Worm (Caenorhabditis elegans) whole organism, L1 larva: Measurements from ENCODE around the gene F58E6.8.

Source experiments
- C16A3.4 ChIP-seq: fragments of 150-350 bp; optimal IDR thresholded peaks from 2 replicates; lab custom pipeline; 2014; ENCODE audit warnings: missing biosample characterization, missing genetic modification characterization
- F16B12.6 ChIP-seq: fragments of 150-350 bp; optimal IDR thresholded peaks from 2 replicates; lab custom pipeline; 2014; ENCODE audit warnings: missing biosample characterization, missing genetic modification characterization
- Y116A8C.19 ChIP-seq: sonication (generic microtip); optimal IDR thresholded peaks from 2 replicates; lab custom pipeline; 2016; ENCODE audit warnings: missing compliant biosample characterization, missing genetic modification characterization, borderline replicate concordance
- aha-1 ChIP-seq: fragments of 150-350 bp; optimal IDR thresholded peaks from 2 replicates; lab custom pipeline; 2014; ENCODE audit warnings: missing biosample characterization, missing genetic modification characterization
- alr-1 ChIP-seq: fragments of 200-800 bp; sonication (Bioruptor generic); optimal IDR thresholded peaks from 2 replicates; lab custom pipeline; 2018; ENCODE audit warnings: borderline replicate concordance, mild to moderate bottlenecking, missing genetic modification characterization, missing compliant biosample characterization
- aly-2 ChIP-seq: fragments of 150-350 bp; optimal IDR thresholded peaks from 2 replicates; lab custom pipeline; 2014; ENCODE audit warnings: missing biosample characterization, missing genetic modification characterization
- ama-1 ChIP-seq: fragments of 150-350 bp; optimal IDR thresholded peaks from 2 replicates; lab custom pipeline; 2014
- blmp-1 ChIP-seq: fragments of 150-350 bp; optimal IDR thresholded peaks from 2 replicates; lab custom pipeline; 2014; ENCODE audit warnings: missing biosample characterization, missing genetic modification characterization
- ceh-8 ChIP-seq: fragments of 200-800 bp; sonication (Bioruptor generic); optimal IDR thresholded peaks from 2 replicates; lab custom pipeline; 2018; ENCODE audit warnings: mild to moderate bottlenecking, missing genetic modification characterization, moderate library complexity, missing compliant biosample characterization
- ceh-82 ChIP-seq, 3 experiments: fragments of 150-350 bp in 1 of 3; sonication (generic microtip) in 2 of 3; optimal IDR thresholded peaks; 2 replicates each; lab custom pipeline; 2014 to 2017; ENCODE audit warnings: missing biosample characterization in 3 of 3, missing genetic modification characterization in 3 of 3
- ceh-90 ChIP-seq: sonication (generic microtip); optimal IDR thresholded peaks from 2 replicates; lab custom pipeline; 2016; ENCODE audit warnings: missing genetic modification characterization, missing compliant biosample characterization
- dsc-1 ChIP-seq: sonication (generic microtip); optimal IDR thresholded peaks from 2 replicates; lab custom pipeline; 2016; ENCODE audit warnings: mild to moderate bottlenecking, missing genetic modification characterization, missing compliant biosample characterization
- efl-1 ChIP-seq, 4 experiments: fragments of 150-350 bp; optimal IDR thresholded peaks in 3 of 4; peaks in 1 of 4; 1 replicate in 1 of 4; 2 replicates in 3 of 4; lab custom pipeline; 2014; ENCODE audit warnings: missing biosample characterization in 2 of 4, missing genetic modification characterization in 2 of 4, missing genetic modification reagents in 2 of 4
- efl-3 ChIP-seq: fragments of 200-800 bp; sonication (Bioruptor generic); optimal IDR thresholded peaks from 2 replicates; lab custom pipeline; 2018; ENCODE audit warnings: mild to moderate bottlenecking, missing genetic modification characterization, missing compliant biosample characterization
- egl-27 ChIP-seq, 2 experiments: fragments of 150-350 bp in 1 of 2; sonication (generic microtip); optimal IDR thresholded peaks; 3 replicates each; lab custom pipeline; 2017 to 2018; ENCODE audit warnings: missing biosample characterization in 2 of 2, missing genetic modification characterization in 2 of 2, missing genetic modification reagents in 2 of 2
- ets-5 ChIP-seq: fragments of 200-800 bp; sonication (Bioruptor generic); IDR thresholded peaks from 2 replicates; pipeline ENCODE4 v1.3.6; 2022; ENCODE audit warnings: missing genetic modification characterization, missing compliant biosample characterization
- fos-1 ChIP-seq: fragments of 150-350 bp; optimal IDR thresholded peaks from 2 replicates; lab custom pipeline; 2014; ENCODE audit warnings: missing biosample characterization, missing genetic modification characterization
- grh-1 ChIP-seq: fragments of 200-800 bp; sonication (Bioruptor generic); IDR thresholded peaks from 2 replicates; pipeline ENCODE4 v1.3.6; 2022; ENCODE audit warnings: missing genetic modification reagents, missing genetic modification characterization, missing compliant biosample characterization
- hpl-2 ChIP-seq: fragments of 150-350 bp; optimal IDR thresholded peaks from 2 replicates; lab custom pipeline; 2014; ENCODE audit warnings: missing biosample characterization, missing genetic modification reagents, missing genetic modification characterization
- irx-1 ChIP-seq: sonication (generic microtip); optimal IDR thresholded peaks from 2 replicates; lab custom pipeline; 2016; ENCODE audit warnings: missing genetic modification characterization, missing compliant biosample characterization
- isw-1 ChIP-seq: fragments of 200-800 bp; sonication (Bioruptor generic); IDR thresholded peaks from 2 replicates; pipeline ENCODE4 v1.3.6; 2022; ENCODE audit warnings: missing genetic modification characterization, missing compliant biosample characterization
- jun-1 ChIP-seq: fragments of 150-350 bp; optimal IDR thresholded peaks from 2 replicates; lab custom pipeline; 2014; ENCODE audit warnings: missing biosample characterization, missing genetic modification reagents, missing genetic modification characterization
- lin-15B ChIP-seq: fragments of 150-350 bp; sonication (generic microtip); optimal IDR thresholded peaks from 3 replicates; lab custom pipeline; 2014; ENCODE audit warnings: missing biosample characterization, missing genetic modification characterization
- lin-35 ChIP-seq, 2 experiments: fragments of 150-350 bp; optimal IDR thresholded peaks; 2 replicates each; lab custom pipeline; 2014; ENCODE audit warnings: missing biosample characterization in 2 of 2, missing genetic modification characterization in 2 of 2, missing genetic modification reagents in 2 of 2
- lin-39 ChIP-seq: fragments of 150-350 bp; optimal IDR thresholded peaks from 2 replicates; lab custom pipeline; 2014; ENCODE audit warnings: missing biosample characterization, missing genetic modification reagents, missing genetic modification characterization
- lir-3 ChIP-seq: sonication (generic microtip); optimal IDR thresholded peaks from 2 replicates; lab custom pipeline; 2016; ENCODE audit warnings: mild to moderate bottlenecking, missing genetic modification characterization, moderate library complexity, missing compliant biosample characterization; ENCODE audit not compliant: poor library complexity
- lsy-2 ChIP-seq, 2 experiments: fragments of 150-350 bp; optimal IDR thresholded peaks; 2 replicates each; lab custom pipeline; 2014; ENCODE audit warnings: missing biosample characterization in 2 of 2, missing genetic modification characterization in 2 of 2
- mab-9 ChIP-seq: fragments of 200-800 bp; sonication (Bioruptor generic); IDR thresholded peaks from 2 replicates; pipeline ENCODE4 v1.3.6; 2022; ENCODE audit warnings: missing genetic modification reagents, missing genetic modification characterization, missing compliant biosample characterization
- mdl-1 ChIP-seq, 2 experiments: fragments of 150-350 bp; optimal IDR thresholded peaks; 2 replicates each; lab custom pipeline; 2014 to 2017; ENCODE audit warnings: missing biosample characterization in 2 of 2, missing genetic modification characterization in 2 of 2, inconsistent platforms in 1 of 2
- nhr-19 ChIP-seq: fragments of 200-800 bp; sonication (Bioruptor generic); conservative IDR thresholded peaks from 2 replicates; pipeline ENCODE4 v1.3.6; 2022; ENCODE audit warnings: missing genetic modification characterization, missing compliant biosample characterization
- nhr-237 ChIP-seq: fragments of 150-350 bp; optimal IDR thresholded peaks from 2 replicates; lab custom pipeline; 2014; ENCODE audit warnings: missing biosample characterization, missing genetic modification characterization
- nhr-28 ChIP-seq: fragments of 150-350 bp; optimal IDR thresholded peaks from 2 replicates; lab custom pipeline; 2014; ENCODE audit warnings: missing biosample characterization, missing genetic modification characterization
- nhr-76 ChIP-seq: sonication (generic microtip); optimal IDR thresholded peaks from 2 replicates; lab custom pipeline; 2017; ENCODE audit warnings: missing biosample characterization, missing genetic modification characterization
- nhr-77 ChIP-seq: fragments of 150-350 bp; optimal IDR thresholded peaks from 2 replicates; lab custom pipeline; 2014; ENCODE audit warnings: missing biosample characterization, missing genetic modification characterization
- nhr-84 ChIP-seq: sonication (generic microtip); optimal IDR thresholded peaks from 2 replicates; lab custom pipeline; 2017; ENCODE audit warnings: missing biosample characterization, missing genetic modification characterization
- nhr-90 ChIP-seq: sonication (generic microtip); optimal IDR thresholded peaks from 2 replicates; lab custom pipeline; 2016; ENCODE audit warnings: mild to moderate bottlenecking, missing genetic modification characterization, missing compliant biosample characterization; ENCODE audit not compliant: poor library complexity
- pag-3 ChIP-seq: sonication (generic microtip); optimal IDR thresholded peaks from 2 replicates; lab custom pipeline; 2017; ENCODE audit warnings: missing genetic modification characterization, mild to moderate bottlenecking, missing compliant biosample characterization, antibody characterized with exemption, borderline replicate concordance; ENCODE audit not compliant: insufficient read depth
- rnt-1 ChIP-seq: sonication (generic microtip); optimal IDR thresholded peaks from 2 replicates; lab custom pipeline; 2016; ENCODE audit warnings: mild to moderate bottlenecking, missing genetic modification characterization, moderate library complexity, missing compliant biosample characterization
- skn-1 ChIP-seq: fragments of 150-350 bp; optimal IDR thresholded peaks from 2 replicates; lab custom pipeline; 2014; ENCODE audit warnings: missing biosample characterization, missing genetic modification characterization
- swsn-7 ChIP-seq: sonication (generic microtip); optimal IDR thresholded peaks from 2 replicates; lab custom pipeline; 2016; ENCODE audit warnings: missing genetic modification characterization, missing compliant biosample characterization
- tlp-1 ChIP-seq: fragments of 150-350 bp; optimal IDR thresholded peaks from 2 replicates; lab custom pipeline; 2014; ENCODE audit warnings: missing biosample characterization, missing genetic modification characterization
- unc-130 ChIP-seq: fragments of 150-350 bp; optimal IDR thresholded peaks from 2 replicates; lab custom pipeline; 2017; ENCODE audit warnings: missing biosample characterization, missing genetic modification characterization, inconsistent platforms
- unc-30 ChIP-seq: sonication (generic microtip); optimal IDR thresholded peaks from 2 replicates; lab custom pipeline; 2017; ENCODE audit warnings: missing biosample characterization, missing genetic modification characterization
- unc-86 ChIP-seq: sonication (generic microtip); optimal IDR thresholded peaks from 2 replicates; lab custom pipeline; 2016; ENCODE audit warnings: missing genetic modification characterization, missing compliant biosample characterization
- zag-1 ChIP-seq: fragments of 150-350 bp; optimal IDR thresholded peaks from 2 replicates; lab custom pipeline; 2014; ENCODE audit warnings: missing biosample characterization, missing genetic modification characterization
- zip-4 ChIP-seq: fragments of 200-800 bp; sonication (Bioruptor generic); optimal IDR thresholded peaks from 2 replicates; lab custom pipeline; 2018; ENCODE audit warnings: mild to moderate bottlenecking, missing genetic modification characterization, moderate library complexity, missing compliant biosample characterization
- ztf-11 ChIP-seq, 2 experiments: sonication (generic microtip); optimal IDR thresholded peaks; 2 replicates each; lab custom pipeline; 2016 to 2017; ENCODE audit warnings: missing genetic modification characterization in 2 of 2, missing biosample characterization in 1 of 2, missing compliant biosample characterization in 1 of 2
- ztf-4 ChIP-seq: fragments of 150-350 bp; optimal IDR thresholded peaks from 2 replicates; lab custom pipeline; 2014; ENCODE audit warnings: missing biosample characterization, missing genetic modification characterization

The F58E6.8 gene

DNA sequence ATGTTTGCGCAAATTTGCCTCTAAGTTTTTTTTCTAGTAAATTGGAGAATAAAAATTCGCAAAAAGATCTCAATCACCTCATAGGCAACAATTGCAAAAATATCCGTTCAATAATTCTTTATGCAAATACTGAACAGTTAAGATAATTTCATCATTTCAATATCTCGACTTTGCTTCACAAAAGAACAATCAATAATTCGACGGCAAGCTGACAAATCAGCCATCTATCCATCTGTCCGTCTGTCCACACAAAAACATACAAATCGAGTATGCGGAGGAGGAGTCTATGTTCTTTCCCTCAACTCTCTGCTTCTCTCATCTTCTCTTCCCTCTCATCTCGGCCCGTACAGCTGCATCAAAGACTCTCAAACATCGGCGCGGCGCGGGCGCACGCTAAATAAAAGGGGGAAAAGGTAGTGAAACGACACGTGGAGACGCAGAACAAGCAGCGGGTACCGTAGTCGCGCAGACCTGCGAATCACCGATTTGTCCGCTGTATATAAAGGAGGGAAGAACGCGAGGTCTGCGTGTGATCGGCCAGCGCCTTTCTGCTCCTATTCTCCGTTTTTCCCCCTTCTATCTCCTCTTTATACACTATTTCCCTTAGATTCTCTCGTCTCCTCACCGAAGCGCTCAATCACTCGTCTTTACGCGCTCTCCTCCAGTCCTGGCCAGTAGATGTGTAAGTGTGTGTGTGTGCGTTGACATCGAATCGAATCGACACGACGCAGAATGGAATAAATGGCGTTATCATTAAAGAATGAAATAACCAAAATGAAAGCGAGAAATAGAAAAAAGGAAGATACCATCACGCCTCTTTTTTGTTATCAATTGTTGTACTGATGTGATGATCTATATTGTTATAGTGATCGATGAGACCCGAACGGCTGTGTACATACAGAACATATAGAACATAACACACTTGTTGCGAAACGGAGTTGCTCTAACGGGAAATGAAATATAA is 24.6 kb downstream of the F58E6.8 start (continued):
- TF ChIP-seq dsc-1 (tag; lab: Kevin White, UChicago) = peak; percentile 91
- TF ChIP-seq swsn-7 = peak; percentile 98
- peak; percentile 94 for TF ChIP-seq nhr-77 (tag; lab: Kevin White, UChicago)
- peak; percentile 96 for TF ChIP-seq C16A3.4 (tag; lab: Kevin White, UChicago)
- TF ChIP-seq isw-1 (GFP tag; lab: Robert Waterston, UW) = peak; percentile 90
- peak; percentile 91 for TF ChIP-seq aly-2 (tag; lab: Kevin White, UChicago)
- peak; percentile 10 for TF ChIP-seq F16B12.6
- TF ChIP-seq nhr-76 (tag; lab: Kevin White, UChicago) = peak; percentile 92
- peak; percentile 88 for TF ChIP-seq ceh-8 (GFP tag; lab: Kevin White, UChicago)
- TF ChIP-seq lsy-2 (tag; optimal IDR thresholded peaks at IDR 0.05; lab: Kevin White, UChicago) = peak; percentile 95 to 99
- no peak for TF ChIP-seq alr-1 (tag; lab: Kevin White, UChicago)
- peak; percentile 89 for TF ChIP-seq nhr-90
- peak; percentile 84 to 96 for TF ChIP-seq egl-27 (tag; optimal IDR thresholded peaks at IDR 0.05; lab: Kevin White, UChicago)
- no peak for TF ChIP-seq Y116A8C.19 (tag; lab: Kevin White, UChicago)
- TF ChIP-seq grh-1 (GFP tag; lab: Robert Waterston, UW) = no peak; the same call in none of the 2 replicates
- TF ChIP-seq unc-86 (tag; lab: Kevin White, UChicago) = peak; percentile 96
- no peak for TF ChIP-seq unc-30 (tag; lab: Kevin White, UChicago)
- TF ChIP-seq zag-1 (tag; lab: Kevin White, UChicago) = peak; percentile 25
- no peak for TF ChIP-seq nhr-84 (tag; lab: Kevin White, UChicago)
- TF ChIP-seq lir-3 = peak; percentile 60
- TF ChIP-seq lin-35 (GFP tag; optimal IDR thresholded peaks at IDR 0.05; lab: Kevin White, UChicago) = peak; percentile 86 to 87
- TF ChIP-seq nhr-19 (GFP tag; lab: Robert Waterston, UW) = peak; percentile 89
- peak; percentile 84 for TF ChIP-seq fos-1 (tag; lab: Kevin White, UChicago)
- TF ChIP-seq mdl-1 (tag; optimal IDR thresholded peaks at IDR 0.05; lab: Kevin White, UChicago) = peak; percentile 74 to 97
- TF ChIP-seq lin-39 = peak; percentile 24
- TF ChIP-seq nhr-28 = no peak
- TF ChIP-seq ama-1 (lab: Kevin White, UChicago) = peak; percentile 100
- TF ChIP-seq efl-1 (optimal IDR thresholded peaks at IDR 0.05; lab: Kevin White, UChicago) = peak; percentile 82 to 84
- TF ChIP-seq efl-1 (GFP tag; optimal IDR thresholded peaks at IDR 0.05 in 1 of 2; lab: Kevin White, UChicago) = peak; percentile 63 to 95
- TF ChIP-seq nhr-237 = peak; percentile 59
- peak; percentile 60 for TF ChIP-seq lin-15B (tag; lab: Kevin White, UChicago)
- peak; percentile 89 for TF ChIP-seq blmp-1 (tag; lab: Kevin White, UChicago)
- TF ChIP-seq tlp-1 = no peak
- TF ChIP-seq rnt-1 = peak; percentile 70

DNA sequence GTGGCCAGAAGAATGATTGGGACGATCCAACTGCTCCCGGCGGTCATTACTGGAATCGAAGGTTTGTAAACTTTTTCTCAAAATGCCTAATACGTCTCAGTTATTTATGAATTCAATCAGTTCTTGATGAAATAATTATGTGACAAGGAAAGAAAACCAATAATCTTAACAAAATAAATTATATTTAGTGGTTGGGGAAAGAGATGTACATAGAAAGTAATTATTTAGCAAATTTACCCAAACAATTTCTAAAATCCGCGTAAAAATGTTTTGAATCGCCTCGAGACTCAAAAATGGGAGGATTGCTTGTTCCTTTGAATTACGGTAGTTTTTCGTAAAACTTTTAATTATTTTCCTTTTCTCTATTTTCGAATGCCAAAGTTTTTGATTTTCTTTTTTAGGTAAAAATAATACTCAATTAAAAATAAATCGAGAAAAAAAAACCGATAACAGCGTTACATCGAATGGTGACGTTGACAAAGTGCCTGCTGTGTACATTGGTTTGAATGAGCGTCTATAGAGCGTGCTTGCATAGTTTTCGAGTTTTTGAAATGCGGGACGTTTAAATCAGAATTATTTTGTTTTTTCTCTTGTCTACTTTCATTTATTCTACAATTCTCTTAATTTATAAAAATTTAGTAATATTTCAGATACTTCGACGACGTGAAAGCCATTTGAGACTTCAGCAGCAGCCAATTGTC is 26.0 kb downstream of the F58E6.8 start, which contains the start of the genes aagr-3 and drap-1:
aagr-3 (minus strand) TSS at position 51 of the 701 bp plus-strand sequence.
drap-1 (plus strand) TSS at position 645 of the 701 bp plus-strand sequence.
- TF ChIP-seq aha-1 (tag; lab: Kevin White, UChicago) (no peak), skn-1 (tag; lab: Kevin White, UChicago) (peak; percentile 12), Y116A8C.19 (tag; lab: Kevin White, UChicago) (no peak), ztf-11 (tag; optimal IDR thresholded peaks at IDR 0.05; lab: Kevin White, UChicago) (no peak), zip-4 (GFP tag; lab: Kevin White, UChicago) (no peak), lin-39 (no peak), hpl-2 (GFP tag; lab: Kevin White, UChicago) (no peak), efl-3 (GFP tag; lab: Kevin White, UChicago) (no peak), nhr-77 (tag; lab: Kevin White, UChicago) (peak; percentile 19), jun-1 (peak; percentile 3), nhr-90 (peak; percentile 50), pag-3 (tag; lab: Kevin White, UChicago) (no peak), ama-1 (lab: Kevin White, UChicago) (peak; percentile 37), unc-130 (tag; lab: Kevin White, UChicago) (no peak), irx-1 (tag; lab: Kevin White, UChicago) (no peak), ets-5 (GFP tag; lab: Robert Waterston, UW) (no peak), ztf-4 (peak; percentile 12), mab-9 (GFP tag; lab: Robert Waterston, UW) (no peak), dsc-1 (tag; lab: Kevin White, UChicago) (no peak), ceh-90 (tag; lab: Kevin White, UChicago) (no peak), ceh-82 (tag; optimal IDR thresholded peaks at IDR 0.05; lab: Kevin White, UChicago) (peak in 1 of 3 experiments; percentile 31)
